Fruit fly (Drosophila melanogaster): ENCODE measurements around the gene CG2061.

CG2061 gene

dm6 chrX:11137566-11138186 is 45.4 kb downstream of the CG2061 start, which contains the start of gene CDK2AP1 (continued):
- TF ChIP-seq pros (GFP tag; optimal IDR thresholded peaks at IDR 0.05) = no peak
- TF ChIP-seq CG16815 (GFP tag; optimal IDR thresholded peaks at IDR 0.05) = no peak
- TF ChIP-seq CG7556 (GFP tag; optimal IDR thresholded peaks at IDR 0.05) = no peak
- TF ChIP-seq Drgx (GFP tag; IDR thresholded peaks at IDR 0.05) = no peak
- TF ChIP-seq HLH54F (GFP tag; optimal IDR thresholded peaks at IDR 0.05) = peak; percentile 42
- TF ChIP-seq CG10209 (GFP tag; optimal IDR thresholded peaks at IDR 0.05) = no peak
- no peak for TF ChIP-seq CG11695 (GFP tag; IDR thresholded peaks at IDR 0.05)
- no peak for TF ChIP-seq CG2875 (GFP tag; optimal IDR thresholded peaks at IDR 0.05)
- TF ChIP-seq CG6272 (GFP tag; IDR thresholded peaks at IDR 0.05) = no peak
- no peak for TF ChIP-seq Jarid2 (GFP tag; optimal IDR thresholded peaks at IDR 0.05)
- peak; percentile 22 for TF ChIP-seq CG30431 (GFP tag; optimal IDR thresholded peaks at IDR 0.05)
- TF ChIP-seq CG4730 (GFP tag; IDR thresholded peaks at IDR 0.05) = no peak
- no peak for TF ChIP-seq insv (GFP tag; optimal IDR thresholded peaks at IDR 0.05)
- TF ChIP-seq CG4707 (GFP tag; optimal IDR thresholded peaks at IDR 0.05) = no peak
- TF ChIP-seq bcd (GFP tag; optimal IDR thresholded peaks at IDR 0.05) = peak; percentile 38
- TF ChIP-seq Kr (GFP tag; optimal IDR thresholded peaks at IDR 0.05) = no peak
- TF ChIP-seq pan (optimal IDR thresholded peaks at IDR 0.05) = no peak
- TF ChIP-seq pan (GFP tag; optimal IDR thresholded peaks at IDR 0.05 in 1 of 2, IDR thresholded peaks at IDR 0.05 in 1 of 2) = no peak
- TF ChIP-seq onecut (GFP tag; IDR thresholded peaks at IDR 0.05) = peak; percentile 15; the same call in 1 of the 2 replicates
- TF ChIP-seq CG13894 (tag; optimal IDR thresholded peaks at IDR 0.05) = peak; percentile 31
- no peak for TF ChIP-seq CG2202 (tag; optimal IDR thresholded peaks at IDR 0.05)
- no peak for TF ChIP-seq Ada2b (GFP tag; IDR thresholded peaks at IDR 0.05)
- TF ChIP-seq CG12769 (tag; optimal IDR thresholded peaks at IDR 0.05) = no peak
- no peak for TF ChIP-seq E2f1 (GFP tag; IDR thresholded peaks at IDR 0.05)
- no peak for TF ChIP-seq pb (GFP tag; optimal IDR thresholded peaks at IDR 0.05)
- TF ChIP-seq yki (optimal IDR thresholded peaks at IDR 0.05) = no peak
- peak; percentile 72 for TF ChIP-seq nerfin-2 (GFP tag; IDR thresholded peaks at IDR 0.05; ENCODE audit: partially characterized antibody)
- TF ChIP-seq CG14710 (tag; optimal IDR thresholded peaks at IDR 0.05) = peak; percentile 66
- no peak for TF ChIP-seq CG3407 (GFP tag; optimal IDR thresholded peaks at IDR 0.05)
- TF ChIP-seq CG31224 (GFP tag; IDR thresholded peaks at IDR 0.05) = no peak
- no peak for TF ChIP-seq CG14050 (GFP tag; IDR thresholded peaks at IDR 0.05)
- TF ChIP-seq sob (GFP tag; IDR thresholded peaks at IDR 0.05) = peak; percentile 27; the same call in 1 of the 2 replicates
- no peak for TF ChIP-seq CG1529 (GFP tag; optimal IDR thresholded peaks at IDR 0.05)
- TF ChIP-seq CG12071 (GFP tag; optimal IDR thresholded peaks at IDR 0.05) = no peak
- TF ChIP-seq NC2β (GFP tag; optimal IDR thresholded peaks at IDR 0.05) = peak; percentile 18
- TF ChIP-seq dmrt11E (tag; optimal IDR thresholded peaks at IDR 0.05) = peak; percentile 12
- no peak for TF ChIP-seq CG6254 (GFP tag; optimal IDR thresholded peaks at IDR 0.05)
- TF ChIP-seq tup (GFP tag; optimal IDR thresholded peaks at IDR 0.05) = no peak
- no peak for TF ChIP-seq dmrt99B (tag; optimal IDR thresholded peaks at IDR 0.05)
- TF ChIP-seq CG17802 (tag; optimal IDR thresholded peaks at IDR 0.05) = peak; percentile 86
- no peak for TF ChIP-seq exex (tag; optimal IDR thresholded peaks at IDR 0.05)
- TF ChIP-seq hbn (GFP tag; IDR thresholded peaks at IDR 0.05; ENCODE audit: partially characterized antibody) = peak; percentile 56; the same call in 1 of the 2 replicates
- TF ChIP-seq chif (GFP tag; optimal IDR thresholded peaks at IDR 0.05) = peak in 1 of 2 experiments; percentile 22
- TF ChIP-seq HLH3B (GFP tag; IDR thresholded peaks at IDR 0.05) = no peak
- no peak for TF ChIP-seq gro (GFP tag; optimal IDR thresholded peaks at IDR 0.05)
- no peak for TF ChIP-seq scrt (GFP tag; optimal IDR thresholded peaks at IDR 0.05)
- TF ChIP-seq CG7963 (GFP tag; IDR thresholded peaks at IDR 0.05; ENCODE audit: partially characterized antibody) = peak; percentile 72
- no peak for TF ChIP-seq CG1233 (GFP tag; optimal IDR thresholded peaks at IDR 0.05)
- TF ChIP-seq CG10462 (GFP tag; optimal IDR thresholded peaks at IDR 0.05) = no peak
- TF ChIP-seq so (GFP tag; IDR thresholded peaks at IDR 0.05) = peak; percentile 51; the same call in 2 of the 3 replicates

All from whole organism, embryonic.